Worm (Caenorhabditis elegans) whole organism, dauer: ENCODE data around the gene ndx-2.
"Not testable (repeated sequence)": the region's sequence is repeated elsewhere in the genome, so short reads cannot be mapped to it uniquely, and the experiment has no call there.

Experiments
- unc-62 ChIP-seq: sonication (generic microtip); optimal IDR thresholded peaks from 2 replicates; lab custom pipeline; 2017; ENCODE audit warnings: missing biosample characterization, missing genetic modification reagents, missing genetic modification characterization

Gene ndx-2

DNA sequence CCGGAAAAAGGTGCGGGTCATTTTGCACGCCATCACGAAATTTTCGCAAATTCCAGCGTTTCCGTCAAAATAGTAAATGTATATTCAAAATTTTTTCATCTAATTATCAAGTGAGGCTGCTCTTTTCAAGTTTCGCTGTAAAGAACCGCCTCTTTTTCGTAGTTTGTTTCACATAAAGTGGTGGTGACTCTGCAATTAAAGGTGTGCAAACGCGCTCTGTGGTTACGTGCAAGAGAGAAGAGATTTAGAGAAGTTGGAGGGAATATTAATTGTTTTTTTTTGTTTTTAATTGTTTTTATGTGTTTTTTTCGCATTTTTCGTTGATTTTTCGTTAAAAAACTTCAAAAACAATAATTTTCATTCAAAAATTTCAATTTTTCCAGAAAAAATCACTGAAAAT, 7.8 kb upstream of the ndx-2 start, which contains the start of gene W02G9.3:
Gene W02G9.3 (plus strand): TSS at position 384 of the 400 bp plus-strand sequence.
- TF ChIP-seq unc-62: no peak

DNA sequence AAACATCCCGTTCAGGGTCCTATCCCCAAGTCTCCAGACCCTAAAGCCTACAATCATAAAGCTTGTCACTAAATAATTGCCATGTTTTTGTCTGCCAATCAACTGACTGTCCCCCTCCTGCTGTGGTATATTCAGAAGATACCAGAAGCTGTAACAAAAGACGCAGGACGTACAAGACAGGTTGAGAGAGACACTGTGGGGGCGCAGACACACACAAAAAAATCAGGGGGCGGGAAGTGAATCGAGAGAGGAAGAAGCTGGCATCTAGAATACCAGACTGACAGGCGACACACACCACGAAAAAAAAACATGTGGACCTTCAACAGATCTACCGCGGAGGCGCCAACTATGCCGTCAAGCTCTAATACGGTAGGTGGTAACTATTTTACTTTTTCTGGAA, 6.4 kb upstream of the ndx-2 start, which contains the start of gene kel-8:
Gene kel-8 (plus strand): TSS at position 301 of the 400 bp plus-strand sequence.
- TF ChIP-seq unc-62: no peak

DNA sequence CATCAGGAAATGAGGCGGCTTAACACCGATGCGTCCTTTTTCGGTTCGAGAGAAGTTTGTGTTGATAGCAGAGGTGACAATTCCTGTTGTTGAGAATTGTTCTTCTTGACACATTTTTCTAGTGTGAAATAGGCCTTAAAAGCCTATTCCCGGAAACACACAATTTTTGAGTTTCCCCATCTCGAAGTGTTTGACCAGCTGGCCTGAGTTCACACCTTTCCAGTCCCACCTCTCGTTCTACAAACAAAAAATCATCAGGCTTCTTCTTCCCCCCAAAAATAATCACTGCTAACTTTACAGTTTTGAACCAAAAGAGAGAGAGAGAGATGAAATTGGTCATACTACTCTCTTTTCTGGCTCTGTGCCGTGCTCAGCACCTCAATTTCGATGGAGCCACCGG, 1.8 kb upstream of the ndx-2 start, which contains the start of gene W02G9.4:
Gene W02G9.4 (plus strand): TSS at position 301 of the 400 bp plus-strand sequence.
- no peak for TF ChIP-seq unc-62

DNA sequence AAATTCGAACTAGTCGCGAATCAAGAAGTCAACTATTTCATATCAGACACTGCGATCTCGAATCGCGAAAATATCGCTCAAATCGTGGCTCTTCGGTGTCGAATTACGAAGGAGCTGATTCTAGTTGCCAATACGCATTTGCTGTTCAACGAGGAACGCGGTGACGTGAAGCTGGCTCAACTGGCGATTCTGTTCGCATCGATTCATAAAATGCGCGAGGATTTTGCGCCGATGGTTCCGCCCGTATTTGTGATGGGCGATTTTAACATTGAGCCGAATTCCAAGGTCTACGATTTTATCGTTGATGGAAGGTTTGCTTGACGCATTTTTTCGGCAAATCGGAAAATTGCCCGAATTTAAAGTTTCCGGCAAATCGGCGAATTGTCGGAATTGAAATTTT, 4.3 kb downstream of the ndx-2 start:
- no peak for TF ChIP-seq unc-62

DNA sequence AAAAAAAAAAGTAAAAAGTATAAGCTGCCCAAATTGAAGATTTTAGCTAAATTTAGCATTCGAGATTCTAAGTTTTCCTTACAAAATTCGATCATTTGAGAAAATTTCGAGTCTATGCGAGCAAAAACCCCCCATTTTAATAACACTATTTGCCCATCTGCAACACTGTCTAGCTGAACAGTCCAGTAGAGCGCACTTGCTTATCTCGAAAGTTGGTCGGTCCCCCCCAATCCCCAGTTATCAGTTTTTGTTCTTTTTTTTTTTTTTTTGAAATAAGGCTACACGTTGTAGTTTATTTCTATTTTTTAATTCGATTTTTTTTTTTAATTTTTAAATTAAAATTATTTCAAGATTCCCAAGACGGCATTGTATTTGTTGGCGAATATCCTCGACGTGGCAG, 7.1 kb downstream of the ndx-2 start:
- TF ChIP-seq unc-62: no peak

DNA sequence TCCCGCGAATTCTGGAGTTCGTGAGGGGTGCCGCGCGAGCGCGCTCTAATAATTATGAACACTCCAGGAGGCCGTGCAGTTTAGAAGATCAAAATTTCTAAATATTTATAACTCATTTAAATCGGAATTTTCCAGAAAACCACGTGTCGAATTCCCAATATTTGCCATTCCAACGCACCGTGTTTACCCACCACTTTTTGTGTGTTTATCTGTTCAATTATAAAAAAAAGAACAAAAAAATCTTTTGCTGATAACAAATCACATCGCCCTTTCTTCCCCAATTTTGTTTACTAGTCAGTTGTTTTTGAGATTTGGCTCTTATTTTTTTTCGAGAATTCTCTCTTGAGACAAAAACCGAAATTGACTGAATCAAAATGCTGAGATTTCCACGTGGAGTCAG, 8.6 kb downstream of the ndx-2 start:
- TF ChIP-seq unc-62: no peak

DNA sequence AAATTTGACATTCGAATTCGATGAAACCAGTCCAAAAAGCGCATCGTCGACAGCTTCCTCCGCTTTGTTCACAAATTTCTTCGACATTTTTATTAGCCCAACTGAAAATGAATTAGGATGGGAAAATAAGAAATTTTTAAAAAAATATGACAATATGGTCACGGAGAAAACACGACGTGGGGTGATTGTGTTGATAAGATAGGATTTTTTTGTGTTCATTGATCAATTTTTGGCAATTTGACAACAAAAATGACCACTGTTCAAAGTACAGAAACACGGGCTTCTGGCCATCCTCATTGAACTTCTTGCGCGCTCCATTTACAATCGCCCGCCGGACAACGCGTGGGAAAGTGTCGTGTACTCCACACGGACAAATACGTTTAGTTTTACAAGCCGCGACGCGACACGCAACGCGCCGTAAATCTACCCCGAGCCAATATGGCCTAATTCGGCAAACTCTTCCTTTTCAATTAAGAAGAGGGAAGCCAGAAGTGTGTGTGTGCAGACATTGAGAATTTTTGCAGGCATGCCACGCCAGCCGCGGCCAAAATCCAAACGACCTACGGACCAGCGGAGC, 12.2 kb downstream of the ndx-2 start, which contains the start of the genes W02H5.8 and angl-1:
Gene W02H5.8 (minus strand): TSS at position 101 of the 577 bp plus-strand sequence.
Gene angl-1 (plus strand): TSS at position 527 of the 577 bp plus-strand sequence.
- no peak for TF ChIP-seq unc-62

DNA sequence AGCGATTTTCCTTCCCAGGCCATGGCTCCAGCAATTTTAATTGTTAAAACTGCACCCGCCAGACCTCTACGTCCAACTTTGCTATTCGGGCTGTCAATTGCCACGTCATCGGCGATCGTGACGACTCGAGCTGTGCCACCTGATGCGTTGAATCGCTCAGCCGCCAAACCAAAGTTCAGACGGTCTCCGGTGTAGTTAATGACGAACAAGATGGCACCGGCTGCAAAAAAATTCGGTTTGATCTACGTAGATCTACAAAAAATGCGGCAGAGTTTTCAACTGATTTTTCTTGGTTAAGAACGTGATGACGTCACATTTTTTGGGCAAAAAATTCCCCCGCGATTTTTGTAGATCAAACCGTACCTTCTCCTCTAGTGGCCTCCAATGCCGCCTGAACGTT, 13.8 kb downstream of the ndx-2 start:
- TF ChIP-seq unc-62: no peak

DNA sequence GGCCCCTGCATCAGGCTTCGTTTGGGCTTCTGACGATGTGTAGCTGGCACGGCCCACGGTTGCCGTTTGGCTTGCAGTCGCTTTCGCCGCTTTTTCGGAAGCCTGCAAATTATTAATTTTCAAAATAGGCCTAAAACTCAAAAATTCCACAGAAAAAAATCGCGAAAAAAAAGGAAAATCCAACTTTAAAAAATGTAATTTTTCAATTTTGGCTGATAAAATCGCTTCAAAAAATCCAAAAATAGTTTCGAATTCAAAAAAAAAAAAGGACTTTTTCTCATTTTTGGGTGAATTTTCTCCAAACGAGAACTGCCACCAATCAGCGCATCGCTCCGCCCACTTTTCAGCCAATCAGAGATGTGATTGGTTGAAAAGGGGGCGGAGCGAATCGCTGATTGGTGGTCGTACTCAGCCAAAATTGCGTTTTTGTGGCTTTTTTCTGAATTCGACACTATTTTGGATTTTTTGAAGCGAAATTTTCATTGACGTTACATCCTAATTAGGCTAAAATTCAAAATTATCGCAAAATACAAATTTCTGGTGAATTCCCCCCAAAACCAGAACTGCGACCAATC, 17.5 kb downstream of the ndx-2 start:
- TF ChIP-seq unc-62: no peak

DNA sequence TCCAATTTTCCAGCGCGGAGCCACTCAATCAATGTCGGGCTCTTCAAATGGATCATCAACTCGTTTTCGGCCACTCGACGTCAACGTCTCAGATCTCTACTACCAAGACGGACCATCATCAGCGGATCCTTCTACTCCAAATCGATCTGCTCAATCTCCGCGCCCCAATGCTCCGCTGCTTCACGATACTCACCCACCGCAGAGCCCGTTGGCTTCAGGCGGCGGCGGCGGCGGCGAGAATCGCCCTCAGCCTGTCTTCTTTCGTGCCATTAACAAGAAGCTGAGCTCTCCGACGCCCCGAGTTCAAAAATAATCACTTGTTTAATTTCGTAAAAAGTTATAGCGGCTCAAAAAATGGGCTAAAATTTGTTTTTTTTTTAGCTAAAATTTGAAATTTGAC, 18.7 kb downstream of the ndx-2 start:
- TF ChIP-seq unc-62: no peak

DNA sequence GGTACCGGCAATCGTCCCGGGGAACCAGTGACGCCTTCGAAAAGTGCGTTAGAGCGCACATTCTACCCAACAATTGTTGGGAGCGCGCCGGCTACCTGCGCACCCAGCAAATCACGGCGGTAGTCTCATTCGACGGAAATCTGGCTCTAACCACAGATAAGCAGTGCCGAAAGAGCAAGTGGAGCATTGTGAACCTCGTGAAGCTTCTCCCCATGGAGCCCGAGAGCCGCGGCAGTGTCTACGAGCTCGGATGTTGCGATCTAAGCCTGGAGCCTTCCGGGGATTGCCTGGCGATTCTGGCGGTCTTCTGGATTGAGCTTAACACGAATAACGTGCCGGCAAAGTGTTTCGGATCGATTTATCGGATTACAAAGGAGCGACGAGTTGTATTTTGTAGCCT, 25.3 kb downstream of the ndx-2 start:
- no peak for TF ChIP-seq unc-62

DNA sequence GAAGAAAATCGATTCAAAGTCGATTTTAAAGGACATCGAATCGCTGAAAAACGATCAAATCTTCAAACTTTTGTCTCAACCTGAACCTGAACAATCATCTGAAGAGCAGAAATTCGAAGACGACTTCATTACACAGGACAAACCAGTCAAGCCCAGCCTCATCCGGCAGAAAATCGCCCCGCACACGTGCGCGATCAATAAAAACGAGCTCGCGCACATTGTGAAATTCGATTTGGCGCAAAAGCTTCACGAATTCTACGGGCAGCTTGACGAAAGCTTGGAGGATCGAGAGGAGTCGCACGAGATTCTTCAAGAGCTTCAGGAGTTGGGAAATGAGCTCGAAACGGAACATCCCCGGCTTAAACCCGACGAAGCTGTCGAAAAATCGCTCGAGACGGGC, 25.8 kb downstream of the ndx-2 start, which contains the start of gene W02H5.2:
Gene W02H5.2 (plus strand): TSS at position 301 of the 400 bp plus-strand sequence.
- no peak for TF ChIP-seq unc-62

DNA sequence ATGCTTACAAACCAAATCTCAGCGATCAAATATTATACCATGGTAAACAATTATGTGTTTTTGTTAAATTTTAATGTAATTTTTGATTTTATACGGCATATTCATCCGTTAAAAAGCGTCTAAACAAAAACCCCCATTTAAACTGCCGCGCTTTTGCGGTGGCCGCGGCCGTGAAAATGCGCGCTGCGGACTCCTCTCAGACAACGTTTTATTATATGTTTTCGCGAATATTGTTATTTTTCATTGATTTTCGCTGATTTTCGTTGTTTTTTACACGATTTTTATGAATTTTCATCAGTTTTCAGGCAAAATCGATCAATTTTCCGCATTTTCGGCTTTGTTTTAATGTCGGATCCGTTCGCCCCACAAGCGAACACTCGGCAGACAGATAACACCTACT, 26.3 kb downstream of the ndx-2 start, which contains the start of gene W02H5.19:
Gene W02H5.19 (plus strand): TSS at position 346 of the 400 bp plus-strand sequence.
- TF ChIP-seq unc-62: no peak

DNA sequence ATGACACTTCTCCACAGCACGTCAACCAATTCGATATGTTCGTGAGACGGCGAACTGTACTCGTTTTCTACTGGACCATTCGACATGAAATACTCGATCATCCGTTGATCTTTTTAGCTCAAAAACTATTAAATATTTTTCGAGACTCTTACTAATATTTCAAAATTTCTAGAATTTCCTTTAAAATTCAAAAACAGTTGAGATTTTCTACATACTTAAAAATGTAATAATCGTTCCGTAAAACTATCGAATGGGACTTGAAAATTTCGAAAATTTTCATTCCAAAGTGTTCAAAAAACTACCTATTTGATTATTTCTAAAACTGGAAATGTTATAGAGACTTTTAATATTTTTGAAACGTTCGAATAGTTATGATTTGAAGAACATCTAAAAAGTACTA, 39.4 kb downstream of the ndx-2 start, which contains the start of gene sknr-1:
Gene sknr-1 (minus strand): TSS at position 101 of the 400 bp plus-strand sequence.
- not testable (repeated sequence) for TF ChIP-seq unc-62

DNA sequence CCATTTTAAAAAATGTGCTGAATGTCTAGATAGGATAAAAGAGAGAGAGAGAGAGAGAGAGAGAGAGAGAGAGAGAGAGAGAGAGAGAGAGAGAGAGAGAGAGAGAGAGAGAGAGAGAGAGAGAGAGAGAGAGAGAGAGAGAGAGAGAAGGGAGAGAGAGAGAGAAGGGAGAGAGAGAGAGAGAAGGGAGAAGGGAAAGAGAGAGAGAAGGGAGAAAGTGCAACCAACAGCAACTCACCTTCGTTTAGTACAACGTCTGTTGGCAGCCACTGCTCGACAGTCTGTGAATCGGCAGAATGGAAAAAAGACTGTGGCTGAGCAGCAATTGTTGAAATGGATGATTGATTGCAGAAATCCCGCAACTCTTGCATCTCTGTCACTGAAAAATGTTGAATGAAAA, 41.0 kb downstream of the ndx-2 start:
- TF ChIP-seq unc-62: no peak

DNA sequence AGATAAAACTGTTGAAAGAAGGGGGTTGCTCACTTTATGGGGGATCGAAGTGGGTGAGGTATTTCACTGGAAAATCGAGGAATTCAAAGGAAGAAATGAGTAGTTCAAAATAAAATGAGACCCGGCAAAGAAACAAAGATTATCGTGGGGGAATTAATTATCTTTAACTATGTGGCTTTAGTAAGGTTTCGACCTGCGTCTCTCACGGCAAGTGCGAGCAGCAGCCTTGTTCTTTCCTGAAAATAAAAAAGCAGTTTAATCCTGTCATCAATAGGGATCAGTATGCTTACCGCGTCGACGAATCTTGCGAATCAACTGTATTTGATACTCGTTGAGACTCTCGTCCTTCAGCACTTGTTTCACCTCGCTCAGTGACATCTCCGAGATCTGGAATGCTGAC, 42.9 kb downstream of the ndx-2 start, which contains the start of gene srh-271:
Gene srh-271 (minus strand): TSS at position 101 of the 400 bp plus-strand sequence.
- no peak for TF ChIP-seq unc-62

DNA sequence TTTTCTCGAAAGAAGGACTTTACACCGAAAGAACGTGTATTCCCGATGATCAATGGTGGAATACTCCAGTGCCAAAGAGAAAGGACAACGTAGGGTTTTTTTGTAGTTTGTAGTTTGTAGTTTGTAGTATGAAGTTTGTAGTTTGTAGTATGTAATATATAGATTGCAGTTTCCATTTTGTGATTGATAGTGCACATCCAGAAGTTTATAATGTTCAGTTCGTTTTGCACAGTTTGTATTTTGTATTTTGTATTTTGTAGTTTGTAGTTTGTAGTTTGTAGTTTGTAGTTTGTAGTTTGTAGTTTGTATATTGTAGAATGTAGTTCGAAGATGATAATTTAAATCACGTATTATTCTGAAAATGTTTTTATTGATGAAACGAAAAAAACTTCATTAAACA, 47.3 kb downstream of the ndx-2 start:
- TF ChIP-seq unc-62: no peak
